Worm (Caenorhabditis elegans) whole organism, late embryonic: Measurements from ENCODE around the gene moc-1.

Source experiments
- C08G9.2 ChIP-seq: sonication (generic microtip); optimal IDR thresholded peaks from 2 replicates; lab custom pipeline; 2016; ENCODE audit warnings: mild to moderate bottlenecking, missing genetic modification characterization, moderate library complexity, missing compliant biosample characterization
- K09A11.1 ChIP-seq: sonication (generic microtip); optimal IDR thresholded peaks from 2 replicates; lab custom pipeline; 2017; ENCODE audit warnings: antibody characterized with exemption, mild to moderate bottlenecking, missing genetic modification characterization, missing compliant biosample characterization; ENCODE audit not compliant: insufficient read depth
- T23F11.4 ChIP-seq: fragments of 200-800 bp; sonication (Bioruptor generic); optimal IDR thresholded peaks from 2 replicates; lab custom pipeline; 2018; ENCODE audit warnings: mild to moderate bottlenecking, missing genetic modification characterization, missing compliant biosample characterization
- Y22D7AL.16 ChIP-seq: sonication (generic microtip); optimal IDR thresholded peaks from 2 replicates; lab custom pipeline; 2016; ENCODE audit warnings: missing genetic modification characterization, missing compliant biosample characterization
- ahr-1 ChIP-seq: sonication (generic microtip); optimal IDR thresholded peaks from 2 replicates; lab custom pipeline; 2016; ENCODE audit warnings: missing genetic modification characterization, missing compliant biosample characterization
- ceh-14 ChIP-seq: sonication (generic microtip); optimal IDR thresholded peaks from 2 replicates; lab custom pipeline; 2016; ENCODE audit warnings: missing genotype, missing genetic modification characterization, missing compliant biosample characterization
- ceh-19 ChIP-seq: fragments of 200-800 bp; sonication (Bioruptor generic); optimal IDR thresholded peaks from 2 replicates; lab custom pipeline; 2018; ENCODE audit warnings: mild to moderate bottlenecking, missing genetic modification characterization, missing compliant biosample characterization
- ceh-2 ChIP-seq: sonication (generic microtip); optimal IDR thresholded peaks from 2 replicates; lab custom pipeline; 2016; ENCODE audit warnings: missing genotype, missing genetic modification characterization, missing compliant biosample characterization
- ceh-30 ChIP-seq: fragments of 150-350 bp; optimal IDR thresholded peaks from 2 replicates; lab custom pipeline; 2014; ENCODE audit warnings: missing biosample characterization, missing genetic modification characterization
- ceh-45 ChIP-seq: fragments of 200-800 bp; sonication (Bioruptor generic); IDR thresholded peaks from 2 replicates; pipeline ENCODE4 v1.3.6; 2022; ENCODE audit warnings: missing genetic modification reagents, missing genetic modification characterization, missing compliant biosample characterization
- ceh-48 ChIP-seq: sonication (generic microtip); optimal IDR thresholded peaks from 2 replicates; lab custom pipeline; 2016; ENCODE audit warnings: missing genetic modification characterization, inconsistent platforms, missing compliant biosample characterization
- ceh-6 ChIP-seq: fragments of 200-800 bp; sonication (Bioruptor generic); optimal IDR thresholded peaks from 2 replicates; lab custom pipeline; 2018; ENCODE audit warnings: mild to moderate bottlenecking, missing genetic modification characterization, missing compliant biosample characterization
- che-1 ChIP-seq: sonication (generic microtip); optimal IDR thresholded peaks from 2 replicates; lab custom pipeline; 2016; ENCODE audit warnings: mild to moderate bottlenecking, missing genetic modification characterization, missing compliant biosample characterization
- dmd-4 ChIP-seq: sonication (generic microtip); optimal IDR thresholded peaks from 2 replicates; lab custom pipeline; 2016; ENCODE audit warnings: borderline replicate concordance, missing genetic modification characterization, missing compliant biosample characterization
- dve-1 ChIP-seq: sonication (generic microtip); optimal IDR thresholded peaks from 2 replicates; lab custom pipeline; 2017; ENCODE audit warnings: antibody characterized with exemption, mild to moderate bottlenecking, missing genetic modification characterization, missing compliant biosample characterization
- eyg-1 ChIP-seq: sonication (generic microtip); optimal IDR thresholded peaks from 2 replicates; lab custom pipeline; 2016; ENCODE audit warnings: missing genotype, missing genetic modification characterization, missing compliant biosample characterization
- fax-1 ChIP-seq: sonication (generic microtip); optimal IDR thresholded peaks from 2 replicates; lab custom pipeline; 2016; ENCODE audit warnings: missing genotype, missing genetic modification characterization, missing compliant biosample characterization
- fkh-6 ChIP-seq: sonication (generic microtip); optimal IDR thresholded peaks from 2 replicates; lab custom pipeline; 2016; ENCODE audit warnings: missing genetic modification characterization, missing compliant biosample characterization
- gmeb-2 ChIP-seq: sonication (generic microtip); optimal IDR thresholded peaks from 2 replicates; lab custom pipeline; 2016; ENCODE audit warnings: missing genetic modification characterization, inconsistent platforms, missing compliant biosample characterization
- hlh-13 ChIP-seq: fragments of 200-800 bp; sonication (Bioruptor generic); optimal IDR thresholded peaks from 2 replicates; lab custom pipeline; 2018; ENCODE audit warnings: mild to moderate bottlenecking, missing genetic modification characterization, missing compliant biosample characterization
- hlh-15 ChIP-seq: sonication (generic microtip); optimal IDR thresholded peaks from 2 replicates; lab custom pipeline; 2016; ENCODE audit warnings: missing genetic modification characterization, missing compliant biosample characterization
- hlh-30 ChIP-seq: sonication (generic microtip); optimal IDR thresholded peaks from 2 replicates; lab custom pipeline; 2017; ENCODE audit warnings: antibody characterized with exemption, missing genetic modification characterization, missing compliant biosample characterization; ENCODE audit not compliant: insufficient read depth
- hlh-6 ChIP-seq: sonication (generic microtip); optimal IDR thresholded peaks from 2 replicates; lab custom pipeline; 2016; ENCODE audit warnings: missing genotype, missing genetic modification characterization, missing compliant biosample characterization
- hlh-8 ChIP-seq: sonication (generic microtip); optimal IDR thresholded peaks from 2 replicates; lab custom pipeline; 2016; ENCODE audit warnings: missing genotype, missing genetic modification characterization, missing compliant biosample characterization
- lin-11 ChIP-seq: fragments of 200-800 bp; sonication (Bioruptor generic); optimal IDR thresholded peaks from 2 replicates; lab custom pipeline; 2018; ENCODE audit warnings: mild to moderate bottlenecking, missing genetic modification characterization, missing compliant biosample characterization
- madf-2 ChIP-seq: sonication (generic microtip); optimal IDR thresholded peaks from 2 replicates; lab custom pipeline; 2017; ENCODE audit warnings: missing genetic modification characterization, missing compliant biosample characterization
- nfya-1 ChIP-seq: sonication (generic microtip); optimal IDR thresholded peaks from 2 replicates; lab custom pipeline; 2017; ENCODE audit warnings: missing genetic modification characterization, mild to moderate bottlenecking, missing compliant biosample characterization, antibody characterized with exemption, moderate library complexity
- nhr-11 ChIP-seq: fragments of 150-350 bp; optimal IDR thresholded peaks from 2 replicates; lab custom pipeline; 2014; ENCODE audit warnings: missing biosample characterization, missing genetic modification characterization
- nhr-232 ChIP-seq: sonication (generic microtip); optimal IDR thresholded peaks from 2 replicates; lab custom pipeline; 2016; ENCODE audit warnings: missing genetic modification characterization, missing compliant biosample characterization
- npax-4 ChIP-seq: sonication (generic microtip); optimal IDR thresholded peaks from 2 replicates; lab custom pipeline; 2016; ENCODE audit warnings: missing genetic modification characterization, missing compliant biosample characterization
- odd-2 ChIP-seq: sonication (generic microtip); optimal IDR thresholded peaks from 2 replicates; lab custom pipeline; 2017; ENCODE audit warnings: antibody characterized with exemption, mild to moderate bottlenecking, missing genetic modification characterization, missing compliant biosample characterization
- pag-3 ChIP-seq: sonication (generic microtip); optimal IDR thresholded peaks from 2 replicates; lab custom pipeline; 2016; ENCODE audit warnings: missing compliant biosample characterization, missing genetic modification characterization, borderline replicate concordance
- pat-9 ChIP-seq: fragments of 200-800 bp; sonication (Bioruptor generic); optimal IDR thresholded peaks from 2 replicates; lab custom pipeline; 2018; ENCODE audit warnings: mild to moderate bottlenecking, missing genetic modification characterization, moderate library complexity, missing compliant biosample characterization
- pha-2 ChIP-seq: sonication (generic microtip); optimal IDR thresholded peaks from 2 replicates; lab custom pipeline; 2017; ENCODE audit warnings: mild to moderate bottlenecking, missing genetic modification characterization, missing compliant biosample characterization
- pqm-1 ChIP-seq: sonication (generic microtip); optimal IDR thresholded peaks from 2 replicates; lab custom pipeline; 2016; ENCODE audit warnings: missing genetic modification characterization, missing compliant biosample characterization
- ref-2 ChIP-seq: sonication (generic microtip); optimal IDR thresholded peaks from 2 replicates; lab custom pipeline; 2016; ENCODE audit warnings: missing genetic modification characterization, missing compliant biosample characterization
- rnt-1 ChIP-seq: sonication (generic microtip); optimal IDR thresholded peaks from 2 replicates; lab custom pipeline; 2016; ENCODE audit warnings: missing genetic modification characterization, missing compliant biosample characterization
- sdc-2 ChIP-seq: sonication (generic microtip); optimal IDR thresholded peaks from 2 replicates; lab custom pipeline; 2016; ENCODE audit warnings: missing genotype, missing genetic modification characterization, missing compliant biosample characterization
- sox-4 ChIP-seq: sonication (generic microtip); optimal IDR thresholded peaks from 2 replicates; lab custom pipeline; 2017; ENCODE audit warnings: mild to moderate bottlenecking, missing genetic modification characterization, inconsistent platforms, missing compliant biosample characterization
- syd-9 ChIP-seq: sonication (generic microtip); optimal IDR thresholded peaks from 2 replicates; lab custom pipeline; 2016; ENCODE audit warnings: mild to moderate bottlenecking, missing genetic modification characterization, moderate library complexity, missing compliant biosample characterization
- tbx-2 ChIP-seq: sonication (generic microtip); optimal IDR thresholded peaks from 2 replicates; lab custom pipeline; 2016; ENCODE audit warnings: missing genetic modification characterization, missing compliant biosample characterization
- ttx-3 ChIP-seq: sonication (generic microtip); optimal IDR thresholded peaks from 2 replicates; lab custom pipeline; 2016; ENCODE audit warnings: missing genetic modification reagents, missing genetic modification characterization, missing compliant biosample characterization
- unc-42 ChIP-seq: sonication (generic microtip); optimal IDR thresholded peaks from 2 replicates; lab custom pipeline; 2016; ENCODE audit warnings: missing genotype, missing genetic modification characterization, missing compliant biosample characterization
- unc-86 ChIP-seq: sonication (generic microtip); optimal IDR thresholded peaks from 2 replicates; lab custom pipeline; 2016; ENCODE audit warnings: missing genetic modification characterization, missing compliant biosample characterization
- zip-5 ChIP-seq: sonication (generic microtip); optimal IDR thresholded peaks from 2 replicates; lab custom pipeline; 2016; ENCODE audit warnings: missing genetic modification characterization, missing compliant biosample characterization
- ztf-16 ChIP-seq: sonication (generic microtip); optimal IDR thresholded peaks from 2 replicates; lab custom pipeline; 2017; ENCODE audit warnings: missing genetic modification characterization, missing compliant biosample characterization

The moc-1 gene

DNA sequence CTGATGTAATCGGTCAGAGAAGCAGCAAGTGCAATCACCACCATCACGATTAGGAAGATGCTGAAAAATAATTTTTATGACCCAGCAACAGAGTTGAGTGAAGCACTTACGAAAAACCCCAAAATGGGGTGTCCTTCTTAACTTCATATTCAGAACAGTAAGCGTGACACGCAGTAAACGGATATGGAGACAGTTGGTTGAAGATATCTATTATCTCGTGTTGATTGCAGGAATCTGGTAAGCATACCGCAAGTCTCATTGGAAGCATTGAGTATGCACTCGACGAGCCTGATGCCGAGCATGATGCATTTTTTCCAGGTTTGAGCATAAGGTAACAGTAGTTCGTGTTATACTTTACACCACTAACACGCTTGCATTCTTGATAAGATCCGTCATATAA lies 2.8 kb upstream of the moc-1 start:
- no peak for TF ChIP-seq odd-2 (tag; lab: Kevin White, UChicago)
- no peak for TF ChIP-seq ceh-45 (GFP tag; lab: Robert Waterston, UW)
- no peak for TF ChIP-seq dve-1
- TF ChIP-seq dmd-4 (tag; lab: Kevin White, UChicago), result no peak
- TF ChIP-seq madf-2, result no peak
- TF ChIP-seq T23F11.4 (GFP tag; lab: Kevin White, UChicago), result no peak

DNA sequence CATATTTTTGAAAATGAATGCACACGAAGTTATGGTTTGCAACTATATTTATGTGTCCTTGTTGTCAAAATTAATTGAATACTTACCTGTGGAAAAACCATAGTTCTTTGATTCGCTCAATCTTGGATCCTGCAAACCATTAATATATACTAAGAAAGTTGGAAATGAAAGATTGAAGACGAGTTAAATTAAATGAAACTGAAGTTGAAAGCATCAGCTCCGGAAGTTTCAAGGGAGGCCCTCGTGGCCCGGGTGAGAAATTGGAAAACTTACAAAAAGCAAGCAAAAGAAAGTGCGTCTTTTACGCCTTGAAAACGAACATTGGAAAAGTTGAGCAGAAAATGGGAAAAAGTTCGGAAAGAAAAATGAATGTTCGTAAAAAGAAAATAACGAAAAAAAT lies 5.3 kb downstream of the moc-1 start, which contains the start of gene unc-58:
Gene unc-58, minus strand, starts transcription at position 101 of the 400 bp plus-strand sequence.
- no peak for TF ChIP-seq hlh-6 (tag; lab: Kevin White, UChicago)
- TF ChIP-seq lin-11, result no peak
- TF ChIP-seq unc-86 (tag; lab: Kevin White, UChicago), result no peak
- no peak for TF ChIP-seq ceh-30 (tag; lab: Kevin White, UChicago)
- TF ChIP-seq gmeb-2 (tag; lab: Kevin White, UChicago), result no peak
- no peak for TF ChIP-seq pat-9 (tag; lab: Kevin White, UChicago)
- no peak for TF ChIP-seq hlh-30 (tag; lab: Kevin White, UChicago)
- no peak for TF ChIP-seq hlh-15
- no peak for TF ChIP-seq nhr-11 (tag; lab: Kevin White, UChicago)
- no peak for TF ChIP-seq pqm-1 (tag; lab: Kevin White, UChicago)
- no peak for TF ChIP-seq odd-2 (tag; lab: Kevin White, UChicago)
- TF ChIP-seq dmd-4 (tag; lab: Kevin White, UChicago), result no peak

DNA sequence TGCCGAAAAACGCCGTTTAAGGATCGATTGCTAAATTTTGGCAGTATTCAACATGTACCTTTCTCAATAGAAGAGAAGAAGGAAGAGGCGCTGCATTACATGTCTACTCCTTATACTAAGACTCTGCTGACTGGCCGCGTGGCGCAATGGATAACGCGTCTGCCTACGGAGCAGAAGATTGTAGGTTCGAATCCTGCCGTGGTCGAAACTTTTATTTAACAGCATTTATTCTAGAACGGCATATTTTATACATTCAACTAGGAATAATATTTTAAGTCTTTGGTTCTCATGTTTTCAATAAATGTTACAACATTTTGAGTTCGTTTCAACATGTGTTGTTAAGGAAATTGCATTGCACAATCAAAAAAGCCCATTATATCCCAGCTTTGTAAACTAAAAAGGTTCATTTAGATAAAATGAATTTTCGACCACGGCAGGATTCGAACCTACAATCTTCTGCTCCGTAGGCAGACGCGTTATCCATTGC lies 5.8 kb downstream of the moc-1 start:
- TF ChIP-seq ref-2, result peak; percentile 68
- TF ChIP-seq fax-1, result peak; percentile 31
- 0 out of 2 replicates have a peak, but pooled peaks have one; percentile 27 for TF ChIP-seq ceh-45 (GFP tag; lab: Robert Waterston, UW)
- peak; percentile 56 for TF ChIP-seq ceh-2 (tag; lab: Kevin White, UChicago)
- TF ChIP-seq C08G9.2, result peak; percentile 62
- peak; percentile 59 for TF ChIP-seq madf-2
- peak; percentile 53 for TF ChIP-seq unc-42 (tag; lab: Kevin White, UChicago)
- peak; percentile 74 for TF ChIP-seq ceh-6 (GFP tag; lab: Kevin White, UChicago)
- TF ChIP-seq unc-86 (tag; lab: Kevin White, UChicago), result peak; percentile 52
- peak; percentile 36 for TF ChIP-seq hlh-13 (GFP tag; lab: Kevin White, UChicago)
- TF ChIP-seq hlh-6 (tag; lab: Kevin White, UChicago), result peak; percentile 56
- peak; percentile 71 for TF ChIP-seq sox-4 (tag; lab: Kevin White, UChicago)
- peak; percentile 65 for TF ChIP-seq K09A11.1 (tag; lab: Kevin White, UChicago)
- TF ChIP-seq pha-2 (tag; lab: Kevin White, UChicago), result peak; percentile 70
- TF ChIP-seq ahr-1 (tag; lab: Kevin White, UChicago), result peak; percentile 25
- peak; percentile 63 for TF ChIP-seq ceh-48
- TF ChIP-seq ztf-16 (tag; lab: Kevin White, UChicago), result peak; percentile 74
- peak; percentile 42 for TF ChIP-seq odd-2 (tag; lab: Kevin White, UChicago)
- peak; percentile 9 for TF ChIP-seq eyg-1 (tag; lab: Kevin White, UChicago)
- TF ChIP-seq dmd-4 (tag; lab: Kevin White, UChicago), result peak; percentile 68
- peak; percentile 21 for TF ChIP-seq rnt-1
- TF ChIP-seq nfya-1 (tag; lab: Kevin White, UChicago), result peak; percentile 56
- TF ChIP-seq fkh-6 (tag; lab: Kevin White, UChicago), result peak; percentile 68
- peak; percentile 83 for TF ChIP-seq sdc-2 (tag; lab: Kevin White, UChicago)
- TF ChIP-seq zip-5 (tag; lab: Kevin White, UChicago), result peak; percentile 41
- peak; percentile 61 for TF ChIP-seq tbx-2 (tag; lab: Kevin White, UChicago)
- TF ChIP-seq nhr-232, result peak; percentile 67
- peak; percentile 41 for TF ChIP-seq dve-1
- peak; percentile 69 for TF ChIP-seq ceh-19 (GFP tag; lab: Kevin White, UChicago)
- peak; percentile 68 for TF ChIP-seq ceh-14 (tag; lab: Kevin White, UChicago)
- peak; percentile 77 for TF ChIP-seq che-1 (tag; lab: Kevin White, UChicago)
- peak; percentile 77 for TF ChIP-seq ttx-3 (tag; lab: Kevin White, UChicago)
- peak; percentile 68 for TF ChIP-seq Y22D7AL.16 (tag; lab: Kevin White, UChicago)
- peak; percentile 16 for TF ChIP-seq hlh-8 (tag; lab: Kevin White, UChicago)
- TF ChIP-seq pag-3 (tag; lab: Kevin White, UChicago), result peak; percentile 24
- TF ChIP-seq npax-4 (tag; lab: Kevin White, UChicago), result peak; percentile 7
- peak; percentile 84 for TF ChIP-seq syd-9 (tag; lab: Kevin White, UChicago)
- TF ChIP-seq T23F11.4 (GFP tag; lab: Kevin White, UChicago), result peak; percentile 48
